Worm (Caenorhabditis elegans): Measurements from ENCODE around the gene F28H7.7.

F28H7.7 gene

DNA sequence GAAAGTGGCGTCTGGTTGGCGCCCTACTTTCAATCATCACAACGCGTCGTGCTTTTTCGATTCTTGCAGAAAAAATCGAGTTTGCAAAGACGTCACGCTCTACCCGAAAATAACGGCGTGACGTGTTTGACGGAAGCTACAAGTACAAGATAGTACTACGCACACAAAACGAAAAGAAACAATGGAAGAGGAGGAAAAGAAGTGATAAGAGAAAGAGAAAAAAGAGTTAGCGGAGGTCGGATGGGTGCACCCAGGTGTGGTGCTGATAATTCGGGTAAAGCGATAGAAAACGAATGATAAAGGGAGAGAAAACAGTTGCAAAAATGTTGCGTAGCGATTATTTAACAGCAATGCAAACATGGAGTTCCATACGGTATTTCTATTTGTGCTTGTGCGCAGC is 27.3 kb downstream of the F28H7.7 start (continued):
- TF ChIP-seq pqm-1 (tag; optimal IDR thresholded peaks at IDR 0.05) (no peak), snu-23 (GFP tag; optimal IDR thresholded peaks at IDR 0.05) (peak; percentile 11), sptf-1 (tag; optimal IDR thresholded peaks at IDR 0.05) (no peak), ces-1 (GFP tag; optimal IDR thresholded peaks at IDR 0.05) (no peak), Y116A8C.19 (tag; optimal IDR thresholded peaks at IDR 0.05; ENCODE audit: borderline replicate concordance) (no peak), efl-3 (GFP tag; optimal IDR thresholded peaks at IDR 0.05) (no peak), zag-1 (tag; optimal IDR thresholded peaks at IDR 0.05) (no peak), hlh-4 (tag; optimal IDR thresholded peaks at IDR 0.05) (no peak), nhr-71 (tag; optimal IDR thresholded peaks at IDR 0.05) (peak; percentile 64), hlh-17 (GFP tag; optimal IDR thresholded peaks at IDR 0.05; ENCODE audit: borderline replicate concordance) (no peak), zip-4 (GFP tag; optimal IDR thresholded peaks at IDR 0.05) (no peak), nhr-237 (tag; optimal IDR thresholded peaks at IDR 0.05) (no peak), sup-37 (GFP tag; optimal IDR thresholded peaks at IDR 0.05) (no peak), unc-30 (tag; optimal IDR thresholded peaks at IDR 0.05) (no peak), mef-2 (tag; optimal IDR thresholded peaks at IDR 0.05) (no peak), fkh-8 (tag; optimal IDR thresholded peaks at IDR 0.05) (no peak), ceh-88 (GFP tag; IDR thresholded peaks at IDR 0.05) (no peak), unc-98 (GFP tag; IDR thresholded peaks at IDR 0.05) (no peak), dpl-1 (GFP tag; optimal IDR thresholded peaks at IDR 0.05) (peak in 1 of 3 experiments; percentile 1), irx-1 (tag; optimal IDR thresholded peaks at IDR 0.05) (no peak), egl-13 (tag; optimal IDR thresholded peaks at IDR 0.05) (no peak), mab-9 (GFP tag; IDR thresholded peaks at IDR 0.05) (no peak), hpl-2 (GFP tag; optimal IDR thresholded peaks at IDR 0.05) (no peak), ama-1 (optimal IDR thresholded peaks at IDR 0.05) (no peak), nhr-28 (tag; optimal IDR thresholded peaks at IDR 0.05) (no peak), nhr-11 (tag; optimal IDR thresholded peaks at IDR 0.05) (no peak), rnt-1 (tag; optimal IDR thresholded peaks at IDR 0.05) (peak; percentile 10), isw-1 (GFP tag; IDR thresholded peaks at IDR 0.05) (no peak), unc-62 (GFP tag; optimal IDR thresholded peaks at IDR 0.05) (no peak), ets-5 (GFP tag; IDR thresholded peaks at IDR 0.05) (no peak), jun-1 (tag; optimal IDR thresholded peaks at IDR 0.05) (peak; percentile 53), C34B4.2 (tag; optimal IDR thresholded peaks at IDR 0.05) (no peak), nhr-76 (tag; optimal IDR thresholded peaks at IDR 0.05) (no peak), nhr-20 (tag; optimal IDR thresholded peaks at IDR 0.05) (peak; percentile 78), lin-14 (GFP tag; optimal IDR thresholded peaks at IDR 0.05) (peak; percentile 63), tlp-1 (tag; optimal IDR thresholded peaks at IDR 0.05) (no peak), ceh-90 (tag; optimal IDR thresholded peaks at IDR 0.05) (no peak), pag-3 (tag; optimal IDR thresholded peaks at IDR 0.05; ENCODE audit: borderline replicate concordance, insufficient read depth) (no peak), skn-1 (tag; optimal IDR thresholded peaks at IDR 0.05) (no peak), nhr-90 (tag; optimal IDR thresholded peaks at IDR 0.05; ENCODE audit: poor library complexity) (peak; percentile 19), mdl-1 (tag; optimal IDR thresholded peaks at IDR 0.05) (peak in 1 of 2 experiments; percentile 70)

DNA sequence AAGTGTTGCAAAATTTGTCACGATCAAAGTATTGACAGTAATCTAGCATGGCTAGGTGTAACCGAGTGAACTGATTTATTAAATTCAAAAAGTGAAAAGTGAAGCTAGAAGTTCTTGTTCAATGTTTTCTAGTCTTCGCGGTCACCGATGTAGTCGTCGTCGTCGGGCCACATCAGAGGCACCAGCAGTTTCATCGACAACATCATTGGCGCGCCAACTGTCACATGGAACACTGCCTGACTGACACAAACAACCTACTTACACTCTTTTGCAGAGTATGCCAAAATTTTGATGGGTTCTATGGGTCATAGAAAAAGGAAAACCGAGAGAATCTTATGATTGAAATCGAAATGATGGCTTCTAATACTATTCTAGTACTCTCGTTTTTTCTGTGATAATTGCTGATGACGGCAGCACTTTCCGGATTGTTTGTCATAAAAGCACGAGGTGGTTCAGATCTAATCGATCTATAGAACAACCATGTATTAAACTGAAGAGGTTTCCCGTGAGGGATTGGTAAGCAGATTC is 28.5 kb downstream of the F28H7.7 start:
- TF ChIP-seq nhr-71 (tag; optimal IDR thresholded peaks at IDR 0.05) (peak; percentile 30), lin-35 (GFP tag; optimal IDR thresholded peaks at IDR 0.05) (peak in 1 of 2 experiments; percentile 31), unc-98 (GFP tag; IDR thresholded peaks at IDR 0.05) (no peak), xbp-1 (tag; optimal IDR thresholded peaks at IDR 0.05) (no peak), nhr-237 (tag; optimal IDR thresholded peaks at IDR 0.05) (no peak), efl-1 (optimal IDR thresholded peaks at IDR 0.05) (no peak), efl-1 (GFP tag; optimal IDR thresholded peaks at IDR 0.05 in 1 of 2) (peak in 1 of 2 experiments; percentile 63), dpl-1 (GFP tag; optimal IDR thresholded peaks at IDR 0.05) (no peak), tlp-1 (tag; optimal IDR thresholded peaks at IDR 0.05) (no peak), pag-3 (tag; optimal IDR thresholded peaks at IDR 0.05; ENCODE audit: borderline replicate concordance, insufficient read depth) (no peak), blmp-1 (tag; optimal IDR thresholded peaks at IDR 0.05) (peak; percentile 53), nhr-85 (tag) (peak; percentile 62), swsn-7 (tag; optimal IDR thresholded peaks at IDR 0.05) (no peak), lin-14 (GFP tag; optimal IDR thresholded peaks at IDR 0.05) (peak; percentile 10), tbx-2 (tag; optimal IDR thresholded peaks at IDR 0.05) (no peak), unc-130 (tag; optimal IDR thresholded peaks at IDR 0.05) (peak; percentile 21), nhr-20 (tag; optimal IDR thresholded peaks at IDR 0.05) (peak; percentile 12), ama-1 (optimal IDR thresholded peaks at IDR 0.05) (no peak), elt-3 (tag; optimal IDR thresholded peaks at IDR 0.05) (no peak), mdl-1 (tag; optimal IDR thresholded peaks at IDR 0.05) (peak in 1 of 2 experiments; percentile 26), alr-1 (tag; optimal IDR thresholded peaks at IDR 0.05; ENCODE audit: borderline replicate concordance) (no peak), nhr-84 (tag; optimal IDR thresholded peaks at IDR 0.05) (no peak)

Measured in whole organism, L1 larva.